Worm (Caenorhabditis elegans): ENCODE data around the gene nxf-1.

The nxf-1 gene

DNA sequence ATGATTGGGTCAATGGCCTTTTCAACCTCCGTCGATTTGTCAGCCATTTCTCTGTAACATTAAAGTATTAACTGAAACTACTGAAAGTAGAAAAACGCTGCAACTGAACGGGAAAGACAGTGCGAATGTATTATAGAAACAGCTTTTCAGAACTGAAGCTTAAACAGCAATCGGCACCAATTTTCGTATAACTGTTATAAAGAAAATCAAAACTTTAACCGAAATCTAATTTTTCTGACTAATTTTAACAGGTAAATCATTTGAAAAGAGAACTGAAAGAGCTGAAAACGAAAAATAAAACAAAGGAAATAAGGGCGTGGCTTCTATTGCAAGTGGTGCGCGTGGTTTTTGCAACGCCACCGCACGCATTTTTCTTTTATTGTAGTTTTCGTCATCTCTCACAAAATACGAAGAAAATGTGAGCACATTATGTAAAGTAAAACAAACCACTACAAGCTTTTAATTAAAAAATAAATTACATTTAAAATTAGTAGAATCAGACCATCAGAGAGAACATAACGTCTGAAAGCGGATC lies 10.2 kb upstream of the nxf-1 start, which contains the start of gene rrsr-1 (continued):
- TF ChIP-seq egl-27 (tag; optimal IDR thresholded peaks at IDR 0.05) (no peak), pax-3 (tag; optimal IDR thresholded peaks at IDR 0.05) (peak; percentile 25), nhr-77 (tag; optimal IDR thresholded peaks at IDR 0.05) (no peak), ceh-8 (GFP tag; optimal IDR thresholded peaks at IDR 0.05) (no peak), lin-14 (GFP tag; optimal IDR thresholded peaks at IDR 0.05) (no peak), fkh-4 (tag; optimal IDR thresholded peaks at IDR 0.05; ENCODE audit: borderline replicate concordance) (no peak), tlp-1 (tag; optimal IDR thresholded peaks at IDR 0.05) (no peak), alr-1 (tag; optimal IDR thresholded peaks at IDR 0.05; ENCODE audit: borderline replicate concordance) (no peak), efl-1 (optimal IDR thresholded peaks at IDR 0.05) (peak; percentile 49 to 58), efl-1 (GFP tag; optimal IDR thresholded peaks at IDR 0.05 in 1 of 2) (peak; percentile 32 to 96), skn-1 (tag; optimal IDR thresholded peaks at IDR 0.05) (peak; percentile 74), fos-1 (tag; optimal IDR thresholded peaks at IDR 0.05) (no peak), fkh-8 (tag; optimal IDR thresholded peaks at IDR 0.05) (no peak), nhr-84 (tag; optimal IDR thresholded peaks at IDR 0.05) (no peak), sox-4 (tag; optimal IDR thresholded peaks at IDR 0.05) (peak; percentile 15), sup-37 (GFP tag; optimal IDR thresholded peaks at IDR 0.05) (no peak), isw-1 (GFP tag; IDR thresholded peaks at IDR 0.05) (peak; percentile 3; the same call in 1 of the 2 replicates), lin-15B (tag; optimal IDR thresholded peaks at IDR 0.05) (no peak), unc-86 (tag; optimal IDR thresholded peaks at IDR 0.05) (peak; percentile 19), elt-2 (tag; optimal IDR thresholded peaks at IDR 0.05) (no peak), lin-39 (tag; optimal IDR thresholded peaks at IDR 0.05) (peak; percentile 6), rnt-1 (tag; optimal IDR thresholded peaks at IDR 0.05) (peak; percentile 78), aha-1 (tag; optimal IDR thresholded peaks at IDR 0.05) (no peak), nhr-85 (tag) (no peak), ceh-63 (GFP tag; optimal IDR thresholded peaks at IDR 0.05) (no peak), lsy-2 (tag; optimal IDR thresholded peaks at IDR 0.05) (peak in 1 of 2 experiments; percentile 40), lin-13 (GFP tag; optimal IDR thresholded peaks at IDR 0.05) (no peak), nhr-71 (tag; optimal IDR thresholded peaks at IDR 0.05) (no peak), dpl-1 (GFP tag; optimal IDR thresholded peaks at IDR 0.05) (peak; percentile 35 to 47 (median 41)), pag-3 (tag; optimal IDR thresholded peaks at IDR 0.05; ENCODE audit: borderline replicate concordance, insufficient read depth) (no peak), snu-23 (GFP tag; optimal IDR thresholded peaks at IDR 0.05) (no peak), lir-3 (tag; optimal IDR thresholded peaks at IDR 0.05; ENCODE audit: poor library complexity) (peak; percentile 15), hpl-2 (GFP tag; optimal IDR thresholded peaks at IDR 0.05) (no peak), jun-1 (tag; optimal IDR thresholded peaks at IDR 0.05) (no peak), snpc-4 (tag; optimal IDR thresholded peaks at IDR 0.05) (peak; percentile 57), nhr-20 (tag; optimal IDR thresholded peaks at IDR 0.05) (peak; percentile 47), nhr-76 (tag; optimal IDR thresholded peaks at IDR 0.05) (no peak), ztf-4 (tag; optimal IDR thresholded peaks at IDR 0.05) (no peak), swsn-7 (tag; optimal IDR thresholded peaks at IDR 0.05) (peak; percentile 64), fkh-10 (GFP tag; optimal IDR thresholded peaks at IDR 0.05) (no peak), tbx-2 (tag; optimal IDR thresholded peaks at IDR 0.05) (peak; percentile 42), ets-5 (GFP tag; IDR thresholded peaks at IDR 0.05) (no peak), egl-13 (tag; optimal IDR thresholded peaks at IDR 0.05) (no peak), hlh-4 (tag; optimal IDR thresholded peaks at IDR 0.05) (no peak), efl-3 (GFP tag; optimal IDR thresholded peaks at IDR 0.05) (no peak), dsc-1 (tag; optimal IDR thresholded peaks at IDR 0.05) (peak; percentile 36), xbp-1 (tag; optimal IDR thresholded peaks at IDR 0.05) (peak; percentile 49), ceh-82 (tag; optimal IDR thresholded peaks at IDR 0.05) (peak in 2 of 3 experiments; percentile 20 to 34), C16A3.4 (tag; optimal IDR thresholded peaks at IDR 0.05) (peak; percentile 23), unc-98 (GFP tag; IDR thresholded peaks at IDR 0.05) (no peak), nhr-90 (tag; optimal IDR thresholded peaks at IDR 0.05; ENCODE audit: poor library complexity) (peak; percentile 60)

All from whole organism, L1 larva.